Fruit fly (Drosophila melanogaster) whole organism, embryonic: Measurements from ENCODE around the gene sol.

Experiments
- CG10979 ChIP-seq: fragments of 200-800 bp; sonication (Bioruptor generic); optimal IDR thresholded peaks from 2 replicates; lab custom pipeline; 2018; ENCODE audit warnings: missing biosample characterization, mild to moderate bottlenecking, missing genetic modification characterization, moderate library complexity
- CG11456 ChIP-seq: fragments of 200-800 bp; sonication (Bioruptor generic); IDR thresholded peaks from 3 replicates; pipeline ENCODE4 v1.3.6; 2022; ENCODE audit warnings: missing biosample characterization, missing genetic modification characterization
- CG11695 ChIP-seq: fragments of 200-800 bp; sonication (Bioruptor generic); IDR thresholded peaks from 3 replicates; pipeline ENCODE4 v1.3.6; 2022; ENCODE audit warnings: missing biosample characterization, missing genetic modification characterization
- CG12299 ChIP-seq: fragments of 200-800 bp; sonication (Bioruptor generic); optimal IDR thresholded peaks from 2 replicates; lab custom pipeline; 2018; ENCODE audit warnings: missing biosample characterization, mild to moderate bottlenecking, missing genetic modification characterization
- CG13123 ChIP-seq: fragments of 200-800 bp; sonication (Bioruptor generic); optimal IDR thresholded peaks from 2 replicates; lab custom pipeline; 2016; ENCODE audit warnings: missing biosample characterization, missing genetic modification characterization
- CG13424 ChIP-seq: fragments of 200-800 bp; sonication (Bioruptor generic); optimal IDR thresholded peaks from 2 replicates; lab custom pipeline; 2019; ENCODE audit warnings: missing biosample characterization, mild to moderate bottlenecking, missing genetic modification characterization, moderate library complexity
- CG15011 ChIP-seq: fragments of 200-800 bp; sonication (Bioruptor generic); optimal IDR thresholded peaks from 3 replicates; lab custom pipeline; 2018; ENCODE audit warnings: missing biosample characterization, mild to moderate bottlenecking, missing genetic modification characterization
- CG15269 ChIP-seq: fragments of 200-800 bp; sonication (Bioruptor generic); optimal IDR thresholded peaks from 2 replicates; lab custom pipeline; 2018; ENCODE audit warnings: missing biosample characterization, mild to moderate bottlenecking, missing genetic modification characterization, moderate library complexity
- CG17186 ChIP-seq: fragments of 200-800 bp; sonication (Bioruptor generic); optimal IDR thresholded peaks from 3 replicates; lab custom pipeline; 2017; ENCODE audit warnings: missing biosample characterization, missing genetic modification reagents, missing genetic modification characterization
- CG17359 ChIP-seq: fragments of 200-800 bp; sonication (Bioruptor generic); optimal IDR thresholded peaks from 3 replicates; lab custom pipeline; 2018; ENCODE audit warnings: missing biosample characterization, mild to moderate bottlenecking, missing genetic modification characterization, moderate library complexity
- CG17912 ChIP-seq: fragments of 200-800 bp; sonication (Bioruptor generic); optimal IDR thresholded peaks from 2 replicates; lab custom pipeline; 2018; ENCODE audit warnings: missing biosample characterization, mild to moderate bottlenecking, missing genetic modification characterization
- CG18011 ChIP-seq: fragments of 200-800 bp; sonication (Bioruptor generic); optimal IDR thresholded peaks from 2 replicates; lab custom pipeline; 2017; ENCODE audit warnings: missing biosample characterization, missing genetic modification characterization, mild to moderate bottlenecking, moderate library complexity, missing genotype
- CG1832 ChIP-seq: fragments of 200-800 bp; sonication (Bioruptor generic); optimal IDR thresholded peaks from 2 replicates; lab custom pipeline; 2017; ENCODE audit warnings: missing biosample characterization, mild to moderate bottlenecking, missing genetic modification characterization, inconsistent platforms
- CG2116 ChIP-seq: fragments of 200-800 bp; sonication (Bioruptor generic); optimal IDR thresholded peaks from 3 replicates; lab custom pipeline; 2018; ENCODE audit warnings: missing biosample characterization, mild to moderate bottlenecking, missing genetic modification characterization
- CG2202 ChIP-seq: fragments of 200-800 bp; sonication (Bioruptor generic); optimal IDR thresholded peaks from 2 replicates; lab custom pipeline; 2018; ENCODE audit warnings: missing biosample characterization, mild to moderate bottlenecking, missing genetic modification characterization
- CG30403 ChIP-seq: fragments of 200-800 bp; sonication (Bioruptor generic); optimal IDR thresholded peaks from 3 replicates; lab custom pipeline; 2016; ENCODE audit warnings: missing biosample characterization, missing genetic modification characterization
- CG30431 ChIP-seq: fragments of 200-800 bp; sonication (Bioruptor generic); optimal IDR thresholded peaks from 2 replicates; lab custom pipeline; 2017; ENCODE audit warnings: missing biosample characterization, missing genetic modification characterization
- CG3065 ChIP-seq: fragments of 200-800 bp; sonication (Bioruptor generic); optimal IDR thresholded peaks from 2 replicates; lab custom pipeline; 2016; ENCODE audit warnings: missing biosample characterization, missing genetic modification characterization
- CG4282 ChIP-seq: fragments of 200-800 bp; sonication (Bioruptor generic); optimal IDR thresholded peaks from 2 replicates; lab custom pipeline; 2016; ENCODE audit warnings: missing biosample characterization, missing genetic modification characterization
- CG4360 ChIP-seq: fragments of 200-800 bp; sonication (Bioruptor generic); IDR thresholded peaks from 2 replicates; pipeline ENCODE4 v1.3.6; 2022; ENCODE audit warnings: missing biosample characterization, missing genetic modification characterization
- CG4730 ChIP-seq: fragments of 200-800 bp; sonication (Bioruptor generic); IDR thresholded peaks from 2 replicates; pipeline ENCODE4 v1.3.6; 2022; ENCODE audit warnings: missing biosample characterization, missing genetic modification characterization
- CG9817 ChIP-seq: fragments of 200-800 bp; sonication (Bioruptor generic); optimal IDR thresholded peaks from 2 replicates; lab custom pipeline; 2018; ENCODE audit warnings: missing biosample characterization, mild to moderate bottlenecking, missing genetic modification characterization, moderate library complexity
- Dad ChIP-seq: fragments of 200-800 bp; sonication (Bioruptor generic); optimal IDR thresholded peaks from 3 replicates; lab custom pipeline; 2016; ENCODE audit warnings: missing biosample characterization, missing genetic modification characterization
- Dbx ChIP-seq: fragments of 200-800 bp; sonication (Bioruptor generic); IDR thresholded peaks from 3 replicates; pipeline ENCODE4 v1.3.6; 2022; ENCODE audit warnings: missing biosample characterization, missing genetic modification characterization
- Dek ChIP-seq: fragments of 200-800 bp; sonication (Bioruptor generic); optimal IDR thresholded peaks from 3 replicates; lab custom pipeline; 2019; ENCODE audit warnings: missing biosample characterization, mild to moderate bottlenecking, missing genetic modification characterization, moderate library complexity
- Doc3 ChIP-seq: fragments of 200-800 bp; sonication (Bioruptor generic); IDR thresholded peaks from 3 replicates; pipeline ENCODE4 v1.3.6; 2022; ENCODE audit warnings: missing biosample characterization, missing genetic modification characterization; ENCODE audit not compliant: partially characterized antibody
- Dp ChIP-seq: fragments of 200-800 bp; sonication (Bioruptor generic); optimal IDR thresholded peaks from 2 replicates; lab custom pipeline; 2018; ENCODE audit warnings: missing biosample characterization, mild to moderate bottlenecking, missing genetic modification characterization, moderate library complexity
- E2f2 ChIP-seq: fragments of 200-800 bp; sonication (Bioruptor generic); IDR thresholded peaks from 2 replicates; pipeline ENCODE4 v1.3.6; 2022; ENCODE audit warnings: missing biosample characterization, missing genetic modification characterization
- Ets97D ChIP-seq: fragments of 200-800 bp; sonication (Bioruptor generic); optimal IDR thresholded peaks from 3 replicates; lab custom pipeline; 2016; ENCODE audit warnings: missing biosample characterization, missing genetic modification characterization
- Gsc ChIP-seq: fragments of 200-800 bp; sonication (Bioruptor generic); IDR thresholded peaks from 2 replicates; pipeline ENCODE4 v1.3.6; 2022; ENCODE audit warnings: missing biosample characterization, missing genetic modification characterization
- Med ChIP-seq: fragments of 200-800 bp; sonication (Bioruptor generic); peaks from one replicate; lab custom pipeline; 2016; ENCODE audit warnings: missing biosample characterization, missing genetic modification characterization, mild to moderate bottlenecking, inconsistent platforms, moderate library complexity
- Myb ChIP-seq: fragments of 200-800 bp; sonication (Bioruptor generic); optimal IDR thresholded peaks from 2 replicates; lab custom pipeline; 2016; ENCODE audit warnings: missing biosample characterization, missing genetic modification characterization
- Nf-YC ChIP-seq: fragments of 200-800 bp; optimal IDR thresholded peaks from 3 replicates; lab custom pipeline; 2019; ENCODE audit warnings: missing biosample characterization, mild to moderate bottlenecking, missing genetic modification characterization, moderate library complexity
- Side ChIP-seq: fragments of 200-800 bp; sonication (Bioruptor generic); optimal IDR thresholded peaks from 2 replicates; lab custom pipeline; 2016; ENCODE audit warnings: missing biosample characterization, missing genetic modification characterization
- Trl ChIP-seq, 3 experiments: fragments of >200 bp in 2 of 3; fragments of 200-800 bp in 1 of 3; sonication (Bioruptor generic) in 1 of 3; optimal IDR thresholded peaks; 2 replicates in 1 of 3; 3 replicates in 2 of 3; lab custom pipeline; 2016 to 2017; ENCODE audit warnings: missing biosample characterization in 1 of 3, missing genetic modification characterization in 1 of 3
- bowl ChIP-seq: fragments of 200-800 bp; sonication (Bioruptor generic); IDR thresholded peaks from 2 replicates; pipeline ENCODE4 v1.3.6; 2022; ENCODE audit warnings: missing biosample characterization, missing genetic modification characterization
- chn ChIP-seq: fragments of 200-800 bp; sonication (Bioruptor generic); optimal IDR thresholded peaks from 2 replicates; lab custom pipeline; 2016; ENCODE audit warnings: missing biosample characterization, missing genetic modification characterization
- da ChIP-seq: fragments of 200-800 bp; sonication (Bioruptor generic); optimal IDR thresholded peaks from 2 replicates; lab custom pipeline; 2016; ENCODE audit warnings: missing biosample characterization, missing genetic modification characterization
- dysf ChIP-seq: fragments of 200-800 bp; sonication (Bioruptor generic); IDR thresholded peaks from 3 replicates; pipeline ENCODE4 v1.3.6; 2022; ENCODE audit warnings: missing biosample characterization, missing genetic modification characterization
- emc ChIP-seq: fragments of 200-800 bp; sonication (Bioruptor generic); optimal IDR thresholded peaks from 2 replicates; lab custom pipeline; 2016; ENCODE audit warnings: missing biosample characterization, missing genetic modification characterization
- ems ChIP-seq: fragments of 200-800 bp; sonication (Bioruptor generic); optimal IDR thresholded peaks from 3 replicates; lab custom pipeline; 2016; ENCODE audit warnings: missing biosample characterization, missing genetic modification characterization
- ftz-f1 ChIP-seq: fragments of 200-800 bp; sonication (Bioruptor generic); optimal IDR thresholded peaks from 2 replicates; lab custom pipeline; 2016; ENCODE audit warnings: missing biosample characterization, missing genetic modification characterization
- kah ChIP-seq: fragments of 200-800 bp; sonication (Bioruptor generic); optimal IDR thresholded peaks from 2 replicates; lab custom pipeline; 2018; ENCODE audit warnings: missing biosample characterization, mild to moderate bottlenecking, missing genetic modification characterization
- nerfin-2 ChIP-seq: fragments of 200-800 bp; sonication (Bioruptor generic); IDR thresholded peaks from 2 replicates; pipeline ENCODE4 v1.3.6; 2022; ENCODE audit warnings: missing biosample characterization, missing genetic modification characterization; ENCODE audit not compliant: partially characterized antibody
- pita ChIP-seq: fragments of 200-800 bp; sonication (Bioruptor generic); optimal IDR thresholded peaks from 2 replicates; lab custom pipeline; 2017; ENCODE audit warnings: missing biosample characterization, mild to moderate bottlenecking, missing genetic modification characterization
- scrt ChIP-seq: fragments of 200-800 bp; sonication (Bioruptor generic); optimal IDR thresholded peaks from 2 replicates; lab custom pipeline; 2018; ENCODE audit warnings: missing biosample characterization, mild to moderate bottlenecking, missing genetic modification characterization, moderate library complexity
- slp2 ChIP-seq: fragments of 200-800 bp; sonication (Bioruptor generic); optimal IDR thresholded peaks from 2 replicates; lab custom pipeline; 2016; ENCODE audit warnings: missing biosample characterization, missing genetic modification characterization
- sqz ChIP-seq: fragments of 200-800 bp; sonication (Bioruptor generic); optimal IDR thresholded peaks from 3 replicates; lab custom pipeline; 2018; ENCODE audit warnings: missing biosample characterization, mild to moderate bottlenecking, missing genetic modification characterization
- wor ChIP-seq: fragments of 200-800 bp; sonication (Bioruptor generic); IDR thresholded peaks from 2 replicates; pipeline ENCODE4 v1.3.6; 2022; ENCODE audit warnings: missing biosample characterization, missing genetic modification characterization
- zfh1 ChIP-seq: fragments of 200-800 bp; sonication (Bioruptor generic); IDR thresholded peaks from 3 replicates; pipeline ENCODE4 v1.3.6; 2022; ENCODE audit warnings: missing biosample characterization, missing genetic modification characterization

The sol gene

DNA sequence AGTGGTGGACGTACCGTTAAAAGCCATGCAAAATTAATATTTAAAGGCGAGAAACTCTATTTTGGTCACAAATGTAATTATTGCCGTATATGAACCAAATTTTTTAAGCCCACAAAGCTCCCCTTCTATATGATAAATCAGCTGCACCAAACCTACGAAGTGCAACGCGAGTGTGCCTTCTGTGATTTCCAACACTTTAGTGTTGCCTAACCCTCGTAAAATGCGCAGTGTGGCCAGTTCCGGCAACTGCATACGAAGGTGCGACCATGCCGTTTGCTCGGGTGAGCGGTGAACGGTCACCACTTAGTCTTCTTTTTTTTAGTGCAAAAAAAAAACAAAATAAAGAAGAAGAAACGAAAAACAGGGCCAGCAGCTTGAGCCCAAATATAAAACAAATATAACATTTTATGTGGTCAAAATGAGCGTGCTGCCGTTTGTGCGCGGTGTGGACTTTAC lies 10.6 kb upstream of the sol start, which contains the start of the genes tty and fliI (continued):
- TF ChIP-seq Dp (GFP tag; lab: Kevin White, UChicago) = peak; percentile 64
- peak; percentile 89 for TF ChIP-seq Myb (GFP tag; lab: Kevin White, UChicago)
- peak; percentile 6 for TF ChIP-seq kah (GFP tag; lab: Kevin White, UChicago)
- TF ChIP-seq CG30403 (GFP tag; lab: Kevin White, UChicago) = peak; percentile 81
- TF ChIP-seq Ets97D (GFP tag; lab: Kevin White, UChicago) = peak; percentile 86
- TF ChIP-seq CG3065 (GFP tag; lab: Kevin White, UChicago) = peak; percentile 63
- 0 out of 2 replicates have a peak, but pooled peaks have one; percentile 5 for TF ChIP-seq CG4360 (GFP tag; lab: Robert Waterston, UW)
- TF ChIP-seq Side (GFP tag; lab: Kevin White, UChicago) = peak; percentile 77
- TF ChIP-seq CG4730 (GFP tag; lab: Robert Waterston, UW) = peak; percentile 87
- peak; percentile 74 for TF ChIP-seq CG2116 (GFP tag; lab: Kevin White, UChicago)
- TF ChIP-seq CG13123 (GFP tag; lab: Kevin White, UChicago) = peak; percentile 60
- no peak for TF ChIP-seq pita (GFP tag; lab: Kevin White, UChicago)
- no peak for TF ChIP-seq Trl (optimal IDR thresholded peaks at IDR 0.05; lab: Kevin White, UChicago)
- TF ChIP-seq Trl (GFP tag; optimal IDR thresholded peaks at IDR 0.05; lab: Kevin White, UChicago) = peak; percentile 80
- TF ChIP-seq CG11695 = peak; percentile 88
- no peak for TF ChIP-seq CG1832 (GFP tag; lab: Kevin White, UChicago)
- TF ChIP-seq CG17912 (GFP tag; lab: Kevin White, UChicago) = peak; percentile 41
- TF ChIP-seq CG13424 (tag; lab: Kevin White, UChicago) = peak; percentile 68
- TF ChIP-seq Dek = peak; percentile 78
- peak; percentile 68 for TF ChIP-seq ftz-f1 (GFP tag; lab: Kevin White, UChicago)
- peak; percentile 85 for TF ChIP-seq Dbx (GFP tag; lab: Robert Waterston, UW)
- peak; percentile 80 for TF ChIP-seq E2f2
- peak; percentile 98 for TF ChIP-seq Med (GFP tag; lab: Kevin White, UChicago)
- TF ChIP-seq slp2 (GFP tag; lab: Kevin White, UChicago) = peak; percentile 80
- no peak for TF ChIP-seq nerfin-2 (GFP tag; lab: Robert Waterston, UW)
- no peak for TF ChIP-seq CG12299
- peak; percentile 40 for TF ChIP-seq scrt
- peak; percentile 27 for TF ChIP-seq CG2202 (tag; lab: Kevin White, UChicago)
- peak; percentile 71 for TF ChIP-seq emc
- peak; percentile 18 for TF ChIP-seq da (GFP tag; lab: Kevin White, UChicago)
- peak; percentile 81 for TF ChIP-seq wor (GFP tag; lab: Robert Waterston, UW)
- peak; percentile 93 for TF ChIP-seq zfh1 (GFP tag; lab: Robert Waterston, UW)
- TF ChIP-seq CG15269 (tag; lab: Kevin White, UChicago) = peak; percentile 75
- TF ChIP-seq dysf (GFP tag; lab: Robert Waterston, UW) = peak; percentile 91
- TF ChIP-seq ems (GFP tag; lab: Kevin White, UChicago) = peak; percentile 80
- peak; percentile 80 for TF ChIP-seq Gsc (GFP tag; lab: Robert Waterston, UW)
- TF ChIP-seq Nf-YC (tag; lab: Kevin White, UChicago) = peak; percentile 22
- TF ChIP-seq CG4282 (GFP tag; lab: Kevin White, UChicago) = peak; percentile 56
- TF ChIP-seq Dad (GFP tag; lab: Kevin White, UChicago) = peak; percentile 74
- TF ChIP-seq bowl (GFP tag; lab: Robert Waterston, UW) = peak; percentile 72
- TF ChIP-seq CG17359 (tag; lab: Kevin White, UChicago) = peak; percentile 90
- no peak for TF ChIP-seq sqz (GFP tag; lab: Kevin White, UChicago)
- peak; percentile 78 for TF ChIP-seq CG30431 (GFP tag; lab: Kevin White, UChicago)
- peak; percentile 53 for TF ChIP-seq CG10979 (tag; lab: Kevin White, UChicago)
- peak; percentile 72 for TF ChIP-seq CG9817 (tag; lab: Kevin White, UChicago)
- peak; percentile 68 for TF ChIP-seq CG17186
- TF ChIP-seq CG18011 (GFP tag; lab: Kevin White, UChicago) = peak; percentile 69
- peak; percentile 92 for TF ChIP-seq chn (GFP tag; lab: Kevin White, UChicago)
- TF ChIP-seq CG15011 (GFP tag; lab: Kevin White, UChicago) = no peak
- 0 out of 3 replicates have a peak, but pooled peaks have one; percentile 17 for TF ChIP-seq Doc3 (GFP tag; lab: Robert Waterston, UW)
- peak; percentile 92 for TF ChIP-seq CG11456 (GFP tag; lab: Robert Waterston, UW)
